Worm (Caenorhabditis elegans): ENCODE results near the gene sprp-4.

ce11 chrX:8879349-8879748, 25.9 kb upstream of the sprp-4 start, which contains the start of gene C06E2.2:
- TF ChIP-seq ztf-11 (tag; optimal IDR thresholded peaks at IDR 0.05) (no peak), lin-13 (GFP tag; optimal IDR thresholded peaks at IDR 0.05) (no peak), nhr-76 (tag; optimal IDR thresholded peaks at IDR 0.05) (no peak)

All from whole organism, L1 larva.